Worm (Caenorhabditis elegans): Measurements from ENCODE around the gene srj-13.

The srj-13 gene

DNA sequence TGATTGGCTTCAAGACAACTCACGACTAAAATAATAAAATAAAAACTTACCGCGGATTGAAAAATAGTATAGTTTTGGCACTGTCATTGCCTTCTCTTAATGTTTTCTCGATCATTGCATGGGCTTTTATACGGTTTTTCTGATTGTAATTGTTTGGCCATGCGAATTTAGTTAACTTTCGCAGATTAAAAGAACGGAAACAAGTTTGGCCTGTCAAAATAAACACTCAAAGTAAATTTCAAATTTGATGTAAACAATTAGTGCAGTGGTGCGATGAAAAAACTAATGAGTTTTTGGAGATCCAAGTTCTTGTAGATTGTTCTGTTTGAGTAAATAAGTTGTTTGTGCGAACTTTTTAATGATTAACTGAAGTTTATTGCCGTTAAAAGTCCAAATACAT is 3.3 kb upstream of the srj-13 start, which contains the start of gene gst-41:
TSS of gene gst-41 (minus strand) at position 101 of the 400 bp plus-strand sequence.
- TF ChIP-seq egl-27 (tag; optimal IDR thresholded peaks at IDR 0.05) = no peak
- no peak for TF ChIP-seq grh-1 (GFP tag; IDR thresholded peaks at IDR 0.05)
- TF ChIP-seq nhr-77 (tag; optimal IDR thresholded peaks at IDR 0.05) = no peak
- no peak for TF ChIP-seq fkh-8 (tag; optimal IDR thresholded peaks at IDR 0.05)
- no peak for TF ChIP-seq lsy-2 (tag; optimal IDR thresholded peaks at IDR 0.05)
- no peak for TF ChIP-seq xbp-1 (tag; optimal IDR thresholded peaks at IDR 0.05)
- TF ChIP-seq irx-1 (tag; optimal IDR thresholded peaks at IDR 0.05) = no peak
- no peak for TF ChIP-seq unc-30 (tag; optimal IDR thresholded peaks at IDR 0.05)
- TF ChIP-seq ceh-82 (tag; optimal IDR thresholded peaks at IDR 0.05) = no peak
- no peak for TF ChIP-seq snpc-4 (tag; optimal IDR thresholded peaks at IDR 0.05)
- TF ChIP-seq nhr-20 (tag; optimal IDR thresholded peaks at IDR 0.05) = no peak
- TF ChIP-seq unc-98 (GFP tag; IDR thresholded peaks at IDR 0.05) = no peak
- no peak for TF ChIP-seq nhr-19 (GFP tag; conservative IDR thresholded peaks at IDR 0.05)
- no peak for TF ChIP-seq sox-4 (tag; optimal IDR thresholded peaks at IDR 0.05)
- no peak for TF ChIP-seq fkh-10 (GFP tag; optimal IDR thresholded peaks at IDR 0.05)
- TF ChIP-seq snu-23 (GFP tag; optimal IDR thresholded peaks at IDR 0.05) = no peak
- no peak for TF ChIP-seq nhr-11 (tag; optimal IDR thresholded peaks at IDR 0.05)
- no peak for TF ChIP-seq ets-5 (GFP tag; IDR thresholded peaks at IDR 0.05)

DNA sequence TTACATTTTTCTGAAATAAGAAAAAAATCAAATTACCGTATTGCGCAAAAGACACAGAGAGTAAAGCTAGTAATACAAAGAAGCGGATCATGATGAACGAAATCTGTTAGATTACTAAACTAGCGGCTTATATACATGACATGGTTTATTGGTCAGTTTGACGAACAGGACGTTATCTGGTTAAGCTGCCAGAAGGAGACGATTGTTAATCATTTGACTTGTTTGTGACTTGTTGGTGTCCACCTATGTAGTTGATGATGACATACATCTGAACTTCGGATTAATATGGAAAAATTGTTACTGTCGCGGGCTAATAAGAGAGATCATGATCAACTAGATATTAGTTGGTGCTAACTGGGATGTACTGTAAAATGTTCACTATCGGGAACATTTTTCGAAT is 2.4 kb upstream of the srj-13 start, which contains the start of gene cnc-9:
TSS of gene cnc-9 (minus strand) at position 101 of the 400 bp plus-strand sequence.
- TF ChIP-seq efl-1 (optimal IDR thresholded peaks at IDR 0.05) (no peak), efl-1 (GFP tag; optimal IDR thresholded peaks at IDR 0.05 in 1 of 2) (peak in 1 of 2 experiments; percentile 4), skn-1 (tag; optimal IDR thresholded peaks at IDR 0.05) (no peak)

DNA sequence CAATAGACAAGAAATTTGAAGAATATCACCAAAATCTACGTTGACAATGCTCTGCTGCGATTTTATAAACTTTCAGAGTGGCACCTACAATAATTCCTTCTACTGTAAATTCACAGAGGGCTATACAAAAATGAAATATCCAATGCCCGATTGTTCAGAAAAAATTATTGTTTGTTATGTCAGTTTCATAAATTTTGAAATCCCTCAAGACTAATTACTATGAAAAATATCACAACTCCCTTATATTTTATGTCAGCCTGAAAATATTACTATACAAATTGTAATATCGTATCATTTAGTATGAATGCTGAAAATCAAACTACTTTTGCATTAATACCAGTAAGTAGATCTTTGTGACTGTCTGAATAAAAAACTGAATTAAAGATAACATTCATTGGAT is 1.9 kb upstream of the srj-13 start, which contains the start of gene srx-60:
TSS of gene srx-60 (plus strand) at position 301 of the 400 bp plus-strand sequence.
- no peak for TF ChIP-seq nhr-19 (GFP tag; conservative IDR thresholded peaks at IDR 0.05)
- no peak for TF ChIP-seq zag-1 (tag; optimal IDR thresholded peaks at IDR 0.05)
- TF ChIP-seq lin-35 (GFP tag; optimal IDR thresholded peaks at IDR 0.05) = no peak
- TF ChIP-seq skn-1 (tag; optimal IDR thresholded peaks at IDR 0.05) = no peak
- TF ChIP-seq unc-62 (GFP tag; optimal IDR thresholded peaks at IDR 0.05) = no peak
- no peak for TF ChIP-seq sox-4 (tag; optimal IDR thresholded peaks at IDR 0.05)
- no peak for TF ChIP-seq unc-86 (tag; optimal IDR thresholded peaks at IDR 0.05)
- no peak for TF ChIP-seq efl-1 (optimal IDR thresholded peaks at IDR 0.05)
- TF ChIP-seq efl-1 (GFP tag; optimal IDR thresholded peaks at IDR 0.05 in 1 of 2) = no peak
- no peak for TF ChIP-seq pag-3 (tag; optimal IDR thresholded peaks at IDR 0.05; ENCODE audit: borderline replicate concordance, insufficient read depth)
- no peak for TF ChIP-seq fkh-10 (GFP tag; optimal IDR thresholded peaks at IDR 0.05)
- TF ChIP-seq nhr-11 (tag; optimal IDR thresholded peaks at IDR 0.05) = no peak
- TF ChIP-seq lin-15B (tag; optimal IDR thresholded peaks at IDR 0.05) = no peak

DNA sequence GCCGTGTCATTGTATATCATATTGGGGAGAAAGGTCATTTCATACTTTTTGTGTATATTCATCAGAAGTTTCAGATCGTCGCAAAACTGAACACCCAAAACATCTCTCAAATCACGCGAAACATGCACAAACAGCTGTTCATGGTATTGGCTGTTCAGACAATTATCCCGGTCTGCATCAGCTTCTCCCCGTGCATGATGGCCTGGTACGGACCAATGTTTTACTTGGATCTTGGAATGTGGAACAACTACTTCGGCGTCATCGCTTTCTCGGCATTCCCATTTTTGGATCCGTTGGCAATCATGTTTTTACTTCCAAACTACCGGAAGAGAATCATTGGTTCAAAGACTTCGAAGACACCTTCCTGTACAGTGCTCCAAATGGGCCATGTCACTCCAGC is 1.0 kb downstream of the srj-13 start:
- TF ChIP-seq unc-30 (tag; optimal IDR thresholded peaks at IDR 0.05) = no peak
- no peak for TF ChIP-seq nhr-84 (tag; optimal IDR thresholded peaks at IDR 0.05)
- TF ChIP-seq nhr-28 (tag; optimal IDR thresholded peaks at IDR 0.05) = no peak
- TF ChIP-seq ceh-90 (tag; optimal IDR thresholded peaks at IDR 0.05) = no peak
- TF ChIP-seq F16B12.6 (tag; optimal IDR thresholded peaks at IDR 0.05) = no peak
- TF ChIP-seq fkh-10 (GFP tag; optimal IDR thresholded peaks at IDR 0.05) = no peak
- TF ChIP-seq mef-2 (tag; optimal IDR thresholded peaks at IDR 0.05) = no peak
- TF ChIP-seq efl-3 (GFP tag; optimal IDR thresholded peaks at IDR 0.05) = no peak
- no peak for TF ChIP-seq snpc-4 (tag; optimal IDR thresholded peaks at IDR 0.05)
- no peak for TF ChIP-seq nhr-11 (tag; optimal IDR thresholded peaks at IDR 0.05)
- TF ChIP-seq lin-35 (GFP tag; optimal IDR thresholded peaks at IDR 0.05) = no peak
- no peak for TF ChIP-seq grh-1 (GFP tag; IDR thresholded peaks at IDR 0.05)
- TF ChIP-seq ceh-8 (GFP tag; optimal IDR thresholded peaks at IDR 0.05) = no peak
- no peak for TF ChIP-seq elt-3 (tag; optimal IDR thresholded peaks at IDR 0.05)
- TF ChIP-seq pax-3 (tag; optimal IDR thresholded peaks at IDR 0.05) = no peak
- no peak for TF ChIP-seq mdl-1 (tag; optimal IDR thresholded peaks at IDR 0.05)
- TF ChIP-seq nhr-77 (tag; optimal IDR thresholded peaks at IDR 0.05) = no peak
- TF ChIP-seq nhr-20 (tag; optimal IDR thresholded peaks at IDR 0.05) = no peak

Measured in whole organism, L1 larva.